Worm (Caenorhabditis elegans) whole organism, L1 larva: ENCODE measurements around the gene reps-1.

Experiments
- fkh-10 ChIP-seq: sonication (generic microtip); optimal IDR thresholded peaks from 2 replicates; lab custom pipeline; 2017; ENCODE audit warnings: missing biosample characterization, missing genetic modification reagents, missing genetic modification characterization
- grh-1 ChIP-seq: fragments of 200-800 bp; sonication (Bioruptor generic); IDR thresholded peaks from 2 replicates; pipeline ENCODE4 v1.3.6; 2022; ENCODE audit warnings: missing genetic modification reagents, missing genetic modification characterization, missing compliant biosample characterization
- nhr-28 ChIP-seq: fragments of 150-350 bp; optimal IDR thresholded peaks from 2 replicates; lab custom pipeline; 2014; ENCODE audit warnings: missing biosample characterization, missing genetic modification characterization
- pqm-1 ChIP-seq: sonication (generic microtip); optimal IDR thresholded peaks from 3 replicates; lab custom pipeline; 2017; ENCODE audit warnings: missing biosample characterization, missing genetic modification characterization
- rnt-1 ChIP-seq: sonication (generic microtip); optimal IDR thresholded peaks from 2 replicates; lab custom pipeline; 2016; ENCODE audit warnings: mild to moderate bottlenecking, missing genetic modification characterization, moderate library complexity, missing compliant biosample characterization
- sox-4 ChIP-seq: sonication (generic microtip); optimal IDR thresholded peaks from 2 replicates; lab custom pipeline; 2016; ENCODE audit warnings: missing genetic modification characterization, missing compliant biosample characterization
- zag-1 ChIP-seq: fragments of 150-350 bp; optimal IDR thresholded peaks from 2 replicates; lab custom pipeline; 2014; ENCODE audit warnings: missing biosample characterization, missing genetic modification characterization

DNA sequence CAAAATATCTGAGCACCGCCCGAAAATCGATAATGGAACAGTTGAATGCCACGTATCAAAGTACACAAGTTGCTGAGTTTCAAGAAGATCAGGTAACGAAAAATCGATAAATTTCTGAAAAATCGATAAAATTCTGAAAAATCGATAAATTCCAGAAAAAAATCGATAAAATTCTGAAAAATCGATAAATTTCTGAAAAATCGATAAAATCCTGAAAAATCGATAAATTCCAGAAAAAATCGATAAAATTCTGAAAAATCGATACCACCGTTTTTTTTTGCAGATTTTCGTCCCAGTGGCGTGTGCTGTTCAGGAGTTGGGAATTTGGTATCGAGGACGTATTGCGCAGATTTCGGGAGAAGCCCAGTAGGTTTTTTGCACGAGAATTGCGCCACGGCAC is 37.0 kb upstream of the reps-1 start:
- TF ChIP-seq zag-1 (tag; lab: Kevin White, UChicago) (no peak), fkh-10 (GFP tag; lab: Kevin White, UChicago) (no peak), pqm-1 (tag; lab: Kevin White, UChicago) (no peak), nhr-28 (no peak), sox-4 (no peak), grh-1 (GFP tag; lab: Robert Waterston, UW) (no peak), rnt-1 (tag; lab: Kevin White, UChicago) (no peak)
